Worm (Caenorhabditis elegans): ENCODE data around the gene K06H6.4.

The K06H6.4 gene

DNA sequence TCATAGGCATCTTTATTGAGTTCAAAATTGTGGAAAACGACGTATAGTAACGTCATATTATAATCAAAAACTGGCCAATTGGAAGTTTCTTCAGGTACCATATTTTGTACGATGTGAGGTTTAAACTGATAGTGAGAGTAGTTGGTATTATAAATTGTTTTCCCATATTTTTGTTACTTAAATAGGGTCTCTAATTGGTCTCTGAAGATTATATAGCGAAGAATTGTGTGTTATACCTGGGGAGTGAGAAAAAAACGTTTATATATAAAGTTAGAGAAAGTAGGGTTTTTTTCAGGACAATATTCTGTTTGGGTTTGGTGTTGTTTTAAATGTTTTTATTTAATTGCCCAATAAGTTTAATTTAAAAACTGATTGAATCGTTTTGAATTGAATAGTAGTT is 45.8 kb downstream of the K06H6.4 start, which contains the start of gene srt-17:
srt-17 (minus strand) TSS at position 101 of the 400 bp plus-strand sequence.
- TF ChIP-seq ceh-24 (tag; optimal IDR thresholded peaks at IDR 0.05) (no peak), madf-2 (tag; optimal IDR thresholded peaks at IDR 0.05) (no peak), sdc-2 (tag; optimal IDR thresholded peaks at IDR 0.05) (no peak), pag-3 (tag; optimal IDR thresholded peaks at IDR 0.05; ENCODE audit: borderline replicate concordance) (no peak), mec-3 (tag; optimal IDR thresholded peaks at IDR 0.05; ENCODE audit: borderline replicate concordance) (no peak), rnt-1 (tag; optimal IDR thresholded peaks at IDR 0.05) (no peak), ceh-18 (tag; optimal IDR thresholded peaks at IDR 0.05) (no peak), ceh-19 (GFP tag; optimal IDR thresholded peaks at IDR 0.05) (no peak), hlh-13 (GFP tag; optimal IDR thresholded peaks at IDR 0.05) (no peak), T23F11.4 (GFP tag; optimal IDR thresholded peaks at IDR 0.05) (no peak), ztf-16 (tag; optimal IDR thresholded peaks at IDR 0.05) (no peak), elt-4 (tag; optimal IDR thresholded peaks at IDR 0.05) (no peak), fax-1 (tag; optimal IDR thresholded peaks at IDR 0.05) (no peak), C08G9.2 (tag; optimal IDR thresholded peaks at IDR 0.05) (no peak), sox-2 (GFP tag; IDR thresholded peaks at IDR 0.05) (no peak), ceh-9 (tag; optimal IDR thresholded peaks at IDR 0.05) (no peak), odd-2 (tag; optimal IDR thresholded peaks at IDR 0.05) (no peak), ceh-31 (tag; optimal IDR thresholded peaks at IDR 0.05) (no peak), fkh-6 (tag; optimal IDR thresholded peaks at IDR 0.05) (no peak), hlh-15 (tag; optimal IDR thresholded peaks at IDR 0.05) (no peak)

DNA sequence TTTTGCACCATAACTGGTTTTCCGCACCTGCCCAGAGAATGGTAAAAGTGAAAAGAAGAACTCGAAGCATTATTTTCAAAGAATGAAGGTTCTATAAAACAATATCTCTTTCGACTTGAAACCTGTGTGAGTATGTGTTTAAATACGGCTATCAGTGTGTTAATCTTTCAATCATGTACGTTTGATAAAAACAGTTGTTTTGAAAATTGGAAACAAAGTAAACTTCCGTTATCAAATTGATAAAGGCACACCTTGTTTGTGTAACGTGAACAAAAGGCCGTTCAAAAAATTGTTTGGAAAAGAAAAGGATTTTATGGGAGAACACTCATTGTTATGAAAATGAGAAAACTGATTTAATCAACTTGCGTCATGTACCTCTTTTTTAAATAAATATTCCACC is 47.2 kb downstream of the K06H6.4 start, which contains the start of gene F48G7.7:
F48G7.7 (minus strand) TSS at position 101 of the 400 bp plus-strand sequence.
- TF ChIP-seq fkh-6 (tag; optimal IDR thresholded peaks at IDR 0.05) (no peak), nfya-1 (tag; optimal IDR thresholded peaks at IDR 0.05) (no peak), mec-3 (tag; optimal IDR thresholded peaks at IDR 0.05; ENCODE audit: borderline replicate concordance) (no peak)

- no peak for TF ChIP-seq hlh-13 (GFP tag; optimal IDR thresholded peaks at IDR 0.05)
- no peak for TF ChIP-seq ceh-14 (tag; optimal IDR thresholded peaks at IDR 0.05)
Measured at ce11 chrV:627585-627984, 48.5 kb downstream of the K06H6.4 start, which contains the start of gene F48G7.8. TSS of gene F48G7.8 (minus strand) at chrV:627685.

ce11 chrV:628527-628926 is 49.5 kb downstream of the K06H6.4 start, which contains the start of gene F48G7.9:
TSS of gene F48G7.9 (minus strand) at chrV:628627.
- no peak for TF ChIP-seq dmd-4 (tag; optimal IDR thresholded peaks at IDR 0.05; ENCODE audit: borderline replicate concordance)
- TF ChIP-seq ceh-30 (tag; optimal IDR thresholded peaks at IDR 0.05) = no peak
- no peak for TF ChIP-seq pha-4 (tag; optimal IDR thresholded peaks at IDR 0.05)
- no peak for TF ChIP-seq Y22D7AL.16 (tag; optimal IDR thresholded peaks at IDR 0.05)
- no peak for TF ChIP-seq ceh-14 (tag; optimal IDR thresholded peaks at IDR 0.05)
- no peak for TF ChIP-seq gmeb-2 (tag; optimal IDR thresholded peaks at IDR 0.05)
- no peak for TF ChIP-seq mec-3 (tag; optimal IDR thresholded peaks at IDR 0.05; ENCODE audit: borderline replicate concordance)
- no peak for TF ChIP-seq elt-4 (tag; optimal IDR thresholded peaks at IDR 0.05)
- no peak for TF ChIP-seq T23F11.4 (GFP tag; optimal IDR thresholded peaks at IDR 0.05)
- no peak for TF ChIP-seq ceh-48 (tag; optimal IDR thresholded peaks at IDR 0.05)
- TF ChIP-seq madf-2 (tag; optimal IDR thresholded peaks at IDR 0.05) = no peak
- TF ChIP-seq C38D4.7 (GFP tag; optimal IDR thresholded peaks at IDR 0.05) = no peak
- TF ChIP-seq ceh-24 (tag; optimal IDR thresholded peaks at IDR 0.05) = no peak
- TF ChIP-seq ceh-6 (GFP tag; optimal IDR thresholded peaks at IDR 0.05) = no peak
- TF ChIP-seq ceh-22 (tag; optimal IDR thresholded peaks at IDR 0.05) = no peak

Measured in whole organism, late embryonic.